Worm (Caenorhabditis elegans) whole organism, L4/young adult: ENCODE results near the gene F08F3.1.

Experiments
- dao-5 ChIP-seq: sonication (generic microtip); optimal IDR thresholded peaks from 2 replicates; lab custom pipeline; 2016; ENCODE audit warnings: missing genotype, missing genetic modification characterization, moderate library complexity, missing compliant biosample characterization
- him-1 ChIP-seq: sonication (generic microtip); optimal IDR thresholded peaks from 2 replicates; lab custom pipeline; 2016; ENCODE audit warnings: missing genotype, missing genetic modification reagents, missing genetic modification characterization, missing compliant biosample characterization

- TF ChIP-seq dao-5 (tag; lab: Kevin White, UChicago) (no peak), him-1 (tag; lab: Kevin White, UChicago) (no peak)
These were observed 38.9 kb downstream of the F08F3.1 start, which contains the start of gene srg-65 for ce11 chrV:5484866-5485265.
